Worm (Caenorhabditis elegans) whole organism, L1 larva: ENCODE measurements around the gene fubl-3.
A peak's percentile ranks its signal among the peaks of the same experiment; 100 is the strongest.

Experiments
- C16A3.4 ChIP-seq: fragments of 150-350 bp; optimal IDR thresholded peaks from 2 replicates; lab custom pipeline; 2014; ENCODE audit warnings: missing biosample characterization, missing genetic modification characterization
- aha-1 ChIP-seq: fragments of 150-350 bp; optimal IDR thresholded peaks from 2 replicates; lab custom pipeline; 2014; ENCODE audit warnings: missing biosample characterization, missing genetic modification characterization
- blmp-1 ChIP-seq: fragments of 150-350 bp; optimal IDR thresholded peaks from 2 replicates; lab custom pipeline; 2014; ENCODE audit warnings: missing biosample characterization, missing genetic modification characterization
- ceh-63 ChIP-seq: fragments of 200-800 bp; sonication (Bioruptor generic); optimal IDR thresholded peaks from 2 replicates; lab custom pipeline; 2018; ENCODE audit warnings: mild to moderate bottlenecking, missing genetic modification characterization, missing compliant biosample characterization
- ceh-88 ChIP-seq: fragments of 200-800 bp; sonication (Bioruptor generic); IDR thresholded peaks from 2 replicates; pipeline ENCODE4 v1.3.6; 2022; ENCODE audit warnings: missing genetic modification characterization, missing compliant biosample characterization
- dsc-1 ChIP-seq: sonication (generic microtip); optimal IDR thresholded peaks from 2 replicates; lab custom pipeline; 2016; ENCODE audit warnings: mild to moderate bottlenecking, missing genetic modification characterization, missing compliant biosample characterization
- efl-1 ChIP-seq, 4 experiments: fragments of 150-350 bp; optimal IDR thresholded peaks in 3 of 4; peaks in 1 of 4; 1 replicate in 1 of 4; 2 replicates in 3 of 4; lab custom pipeline; 2014; ENCODE audit warnings: missing biosample characterization in 2 of 4, missing genetic modification characterization in 2 of 4, missing genetic modification reagents in 2 of 4
- efl-3 ChIP-seq: fragments of 200-800 bp; sonication (Bioruptor generic); optimal IDR thresholded peaks from 2 replicates; lab custom pipeline; 2018; ENCODE audit warnings: mild to moderate bottlenecking, missing genetic modification characterization, missing compliant biosample characterization
- elt-2 ChIP-seq: sonication (generic microtip); optimal IDR thresholded peaks from 2 replicates; lab custom pipeline; 2016; ENCODE audit warnings: missing genetic modification characterization, mild to moderate bottlenecking, inconsistent platforms, missing compliant biosample characterization, missing genetic modification reagents
- fkh-10 ChIP-seq: sonication (generic microtip); optimal IDR thresholded peaks from 2 replicates; lab custom pipeline; 2017; ENCODE audit warnings: missing biosample characterization, missing genetic modification reagents, missing genetic modification characterization
- fkh-8 ChIP-seq: sonication (generic microtip); optimal IDR thresholded peaks from 2 replicates; lab custom pipeline; 2016; ENCODE audit warnings: mild to moderate bottlenecking, missing genetic modification characterization, missing compliant biosample characterization
- hlh-17 ChIP-seq: fragments of 200-800 bp; sonication (Bioruptor generic); optimal IDR thresholded peaks from 2 replicates; lab custom pipeline; 2018; ENCODE audit warnings: missing genetic modification characterization, mild to moderate bottlenecking, missing compliant biosample characterization, moderate library complexity, borderline replicate concordance
- hlh-4 ChIP-seq: sonication (generic microtip); optimal IDR thresholded peaks from 2 replicates; lab custom pipeline; 2016; ENCODE audit warnings: mild to moderate bottlenecking, missing genetic modification characterization, missing compliant biosample characterization
- hpl-2 ChIP-seq: fragments of 150-350 bp; optimal IDR thresholded peaks from 2 replicates; lab custom pipeline; 2014; ENCODE audit warnings: missing biosample characterization, missing genetic modification reagents, missing genetic modification characterization
- isw-1 ChIP-seq: fragments of 200-800 bp; sonication (Bioruptor generic); IDR thresholded peaks from 2 replicates; pipeline ENCODE4 v1.3.6; 2022; ENCODE audit warnings: missing genetic modification characterization, missing compliant biosample characterization
- lin-13 ChIP-seq: fragments of 150-350 bp; optimal IDR thresholded peaks from 2 replicates; lab custom pipeline; 2014; ENCODE audit warnings: missing biosample characterization, missing genetic modification reagents, missing genetic modification characterization
- lin-35 ChIP-seq, 2 experiments: fragments of 150-350 bp; optimal IDR thresholded peaks; 2 replicates each; lab custom pipeline; 2014; ENCODE audit warnings: missing biosample characterization in 2 of 2, missing genetic modification characterization in 2 of 2, missing genetic modification reagents in 2 of 2
- lin-39 ChIP-seq: fragments of 150-350 bp; optimal IDR thresholded peaks from 2 replicates; lab custom pipeline; 2014; ENCODE audit warnings: missing biosample characterization, missing genetic modification reagents, missing genetic modification characterization
- lir-3 ChIP-seq: sonication (generic microtip); optimal IDR thresholded peaks from 2 replicates; lab custom pipeline; 2016; ENCODE audit warnings: mild to moderate bottlenecking, missing genetic modification characterization, moderate library complexity, missing compliant biosample characterization; ENCODE audit not compliant: poor library complexity
- mdl-1 ChIP-seq, 2 experiments: fragments of 150-350 bp; optimal IDR thresholded peaks; 2 replicates each; lab custom pipeline; 2014 to 2017; ENCODE audit warnings: missing biosample characterization in 2 of 2, missing genetic modification characterization in 2 of 2, inconsistent platforms in 1 of 2
- mep-1 ChIP-seq: fragments of 150-350 bp; optimal IDR thresholded peaks from 2 replicates; lab custom pipeline; 2014; ENCODE audit warnings: missing biosample characterization, missing genetic modification characterization
- nhr-12 ChIP-seq: sonication (generic microtip); optimal IDR thresholded peaks from 2 replicates; lab custom pipeline; 2017; ENCODE audit warnings: missing biosample characterization, missing genetic modification characterization
- nhr-19 ChIP-seq: fragments of 200-800 bp; sonication (Bioruptor generic); conservative IDR thresholded peaks from 2 replicates; pipeline ENCODE4 v1.3.6; 2022; ENCODE audit warnings: missing genetic modification characterization, missing compliant biosample characterization
- nhr-20 ChIP-seq: sonication (generic microtip); optimal IDR thresholded peaks from 2 replicates; lab custom pipeline; 2016; ENCODE audit warnings: mild to moderate bottlenecking, missing genetic modification characterization, missing compliant biosample characterization
- nhr-237 ChIP-seq: fragments of 150-350 bp; optimal IDR thresholded peaks from 2 replicates; lab custom pipeline; 2014; ENCODE audit warnings: missing biosample characterization, missing genetic modification characterization
- nhr-28 ChIP-seq: fragments of 150-350 bp; optimal IDR thresholded peaks from 2 replicates; lab custom pipeline; 2014; ENCODE audit warnings: missing biosample characterization, missing genetic modification characterization
- nhr-71 ChIP-seq: sonication (generic microtip); optimal IDR thresholded peaks from 2 replicates; lab custom pipeline; 2016; ENCODE audit warnings: mild to moderate bottlenecking, missing genetic modification characterization, moderate library complexity, missing compliant biosample characterization
- nhr-76 ChIP-seq: sonication (generic microtip); optimal IDR thresholded peaks from 2 replicates; lab custom pipeline; 2017; ENCODE audit warnings: missing biosample characterization, missing genetic modification characterization
- nhr-90 ChIP-seq: sonication (generic microtip); optimal IDR thresholded peaks from 2 replicates; lab custom pipeline; 2016; ENCODE audit warnings: mild to moderate bottlenecking, missing genetic modification characterization, missing compliant biosample characterization; ENCODE audit not compliant: poor library complexity
- snpc-4 ChIP-seq: fragments of 150-350 bp; optimal IDR thresholded peaks from 2 replicates; lab custom pipeline; 2014; ENCODE audit warnings: missing biosample characterization, missing genetic modification characterization
- snu-23 ChIP-seq: sonication (generic microtip); optimal IDR thresholded peaks from 2 replicates; lab custom pipeline; 2016; ENCODE audit warnings: missing genetic modification characterization, missing compliant biosample characterization
- swsn-7 ChIP-seq: sonication (generic microtip); optimal IDR thresholded peaks from 2 replicates; lab custom pipeline; 2016; ENCODE audit warnings: missing genetic modification characterization, missing compliant biosample characterization
- tbx-2 ChIP-seq: sonication (generic microtip); optimal IDR thresholded peaks from 2 replicates; lab custom pipeline; 2016; ENCODE audit warnings: missing genetic modification characterization, missing compliant biosample characterization
- tlp-1 ChIP-seq: fragments of 150-350 bp; optimal IDR thresholded peaks from 2 replicates; lab custom pipeline; 2014; ENCODE audit warnings: missing biosample characterization, missing genetic modification characterization
- unc-62 ChIP-seq: fragments of 150-350 bp; optimal IDR thresholded peaks from 2 replicates; lab custom pipeline; 2014; ENCODE audit warnings: missing biosample characterization, missing genetic modification reagents, missing genetic modification characterization
- vab-15 ChIP-seq: sonication (generic microtip); optimal IDR thresholded peaks from 2 replicates; lab custom pipeline; 2017; ENCODE audit warnings: missing genotype, mild to moderate bottlenecking, missing genetic modification characterization, missing compliant biosample characterization
- xbp-1 ChIP-seq: sonication (generic microtip); optimal IDR thresholded peaks from 2 replicates; lab custom pipeline; 2016; ENCODE audit warnings: missing genetic modification characterization, missing compliant biosample characterization
- zag-1 ChIP-seq: fragments of 150-350 bp; optimal IDR thresholded peaks from 2 replicates; lab custom pipeline; 2014; ENCODE audit warnings: missing biosample characterization, missing genetic modification characterization

The fubl-3 gene

DNA sequence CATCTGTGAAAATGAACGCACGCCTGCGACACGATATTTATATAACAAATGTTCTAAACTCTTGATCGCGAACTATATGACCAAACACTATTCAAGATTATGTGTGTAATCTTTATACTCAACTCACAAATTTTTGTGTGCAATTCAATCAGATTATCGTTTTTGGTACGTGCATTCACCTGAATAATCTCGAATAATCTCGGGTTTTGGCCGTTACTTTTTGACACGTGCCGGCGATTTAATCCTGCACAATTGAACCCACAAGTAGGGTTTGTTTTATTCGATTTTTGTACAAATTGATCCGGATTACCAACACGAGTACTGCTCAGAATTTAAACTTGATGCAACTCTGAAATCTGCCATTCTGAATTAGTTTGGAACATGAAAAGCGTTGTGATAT, 37.8 kb upstream of the fubl-3 start, which contains the start of the genes vap-1 and F11C7.2:
Gene vap-1 (minus strand): TSS at position 101 of the 400 bp plus-strand sequence.
Gene F11C7.2 (plus strand): TSS at position 359 of the 400 bp plus-strand sequence.
- TF ChIP-seq snu-23 (GFP tag; lab: Kevin White, UChicago) (peak; percentile 24), hpl-2 (no peak), efl-1 (optimal IDR thresholded peaks at IDR 0.05; lab: Kevin White, UChicago) (no peak), efl-1 (GFP tag; optimal IDR thresholded peaks at IDR 0.05 in 1 of 2; lab: Kevin White, UChicago) (peak in 1 of 2 experiments; percentile 24), mep-1 (no peak), ceh-88 (GFP tag; lab: Robert Waterston, UW) (no peak), lir-3 (tag; lab: Kevin White, UChicago) (no peak), lin-35 (GFP tag; optimal IDR thresholded peaks at IDR 0.05; lab: Kevin White, UChicago) (no peak), isw-1 (GFP tag; lab: Robert Waterston, UW) (no peak), xbp-1 (no peak), nhr-28 (tag; lab: Kevin White, UChicago) (no peak), efl-3 (GFP tag; lab: Kevin White, UChicago) (no peak), ceh-63 (GFP tag; lab: Kevin White, UChicago) (no peak), elt-2 (tag; lab: Kevin White, UChicago) (no peak), blmp-1 (no peak)

DNA sequence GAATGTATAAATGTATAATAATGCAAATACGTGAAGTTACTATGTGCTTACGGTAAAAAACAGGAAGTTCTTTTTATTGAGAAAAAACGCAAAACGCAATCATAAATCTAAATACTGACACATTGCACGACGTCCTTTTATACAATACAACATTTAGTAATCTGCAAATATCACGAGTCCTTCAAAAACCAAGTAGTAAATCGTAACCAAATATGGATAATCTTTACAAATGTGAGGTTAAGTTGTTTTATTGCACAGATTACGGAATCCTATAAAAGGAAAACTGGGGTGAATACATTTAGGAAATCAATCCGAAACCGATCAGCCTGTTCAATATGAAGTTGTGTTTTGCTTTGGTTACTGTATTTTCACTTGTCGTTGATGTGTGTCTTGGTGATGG, 36.0 kb upstream of the fubl-3 start, which contains the start of gene F11C7.7:
Gene F11C7.7 (plus strand): TSS at position 301 of the 400 bp plus-strand sequence.
- TF ChIP-seq swsn-7 (tag; lab: Kevin White, UChicago) (no peak), unc-62 (GFP tag; lab: Kevin White, UChicago) (no peak), fkh-10 (GFP tag; lab: Kevin White, UChicago) (no peak), lin-13 (GFP tag; lab: Kevin White, UChicago) (no peak), nhr-20 (no peak), nhr-76 (tag; lab: Kevin White, UChicago) (no peak), tbx-2 (tag; lab: Kevin White, UChicago) (no peak), nhr-19 (GFP tag; lab: Robert Waterston, UW) (no peak), fkh-8 (tag; lab: Kevin White, UChicago) (no peak), hlh-17 (GFP tag; lab: Kevin White, UChicago) (no peak), lin-35 (GFP tag; optimal IDR thresholded peaks at IDR 0.05; lab: Kevin White, UChicago) (no peak)

DNA sequence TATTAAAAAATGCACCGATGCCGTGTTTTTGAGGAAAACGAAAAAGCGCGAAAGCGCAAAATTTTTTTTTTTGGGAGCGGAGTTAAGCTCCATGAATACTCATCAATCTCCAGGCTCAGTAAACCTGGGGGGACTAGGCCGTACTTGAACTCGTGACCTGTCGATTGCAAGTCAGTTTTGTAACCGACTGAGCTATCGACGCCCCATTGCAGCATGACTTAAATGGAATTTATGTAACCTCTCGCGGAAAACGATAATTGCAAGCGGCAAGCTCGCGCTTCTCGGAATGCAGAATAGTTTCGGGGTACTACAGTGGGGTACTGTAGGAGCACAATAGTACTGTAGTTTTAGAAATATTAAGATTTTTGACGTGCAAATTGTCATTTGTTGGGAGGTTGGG, 33.8 kb upstream of the fubl-3 start:
- no peak for TF ChIP-seq nhr-237 (tag; lab: Kevin White, UChicago)
- TF ChIP-seq C16A3.4 (tag; lab: Kevin White, UChicago), result no peak
- TF ChIP-seq nhr-76 (tag; lab: Kevin White, UChicago), result no peak
- no peak for TF ChIP-seq vab-15
- TF ChIP-seq nhr-12, result no peak
- TF ChIP-seq zag-1 (tag; lab: Kevin White, UChicago), result no peak
- TF ChIP-seq nhr-71 (tag; lab: Kevin White, UChicago), result no peak
- TF ChIP-seq dsc-1 (tag; lab: Kevin White, UChicago), result no peak
- TF ChIP-seq lin-39 (tag; lab: Kevin White, UChicago), result no peak
- no peak for TF ChIP-seq ceh-88 (GFP tag; lab: Robert Waterston, UW)
- TF ChIP-seq ceh-63 (GFP tag; lab: Kevin White, UChicago), result no peak
- no peak for TF ChIP-seq mdl-1 (tag; optimal IDR thresholded peaks at IDR 0.05; lab: Kevin White, UChicago)
- TF ChIP-seq nhr-90 (tag; lab: Kevin White, UChicago), result no peak
- no peak for TF ChIP-seq aha-1 (tag; lab: Kevin White, UChicago)
- TF ChIP-seq xbp-1, result no peak
- no peak for TF ChIP-seq lin-35 (GFP tag; optimal IDR thresholded peaks at IDR 0.05; lab: Kevin White, UChicago)
- no peak for TF ChIP-seq snpc-4 (tag; lab: Kevin White, UChicago)
- TF ChIP-seq swsn-7 (tag; lab: Kevin White, UChicago), result no peak
- TF ChIP-seq, all 84 proteins: peak for 0

ce11 chrX:17401264-17401663, 33.0 kb upstream of the fubl-3 start, which contains the start of gene F11C7.6:
F11C7.6 (plus strand) TSS chrX:17401564.
- TF ChIP-seq tlp-1 (tag; lab: Kevin White, UChicago) (no peak), nhr-237 (tag; lab: Kevin White, UChicago) (no peak), unc-62 (GFP tag; lab: Kevin White, UChicago) (no peak), tbx-2 (tag; lab: Kevin White, UChicago) (no peak), nhr-90 (tag; lab: Kevin White, UChicago) (no peak), hlh-4 (tag; lab: Kevin White, UChicago) (no peak), mep-1 (no peak), efl-1 (optimal IDR thresholded peaks at IDR 0.05; lab: Kevin White, UChicago) (no peak), efl-1 (GFP tag; optimal IDR thresholded peaks at IDR 0.05 in 1 of 2; lab: Kevin White, UChicago) (no peak)
